Worm (Caenorhabditis elegans): ENCODE measurements around the gene pqn-41.

pqn-41 gene

DNA sequence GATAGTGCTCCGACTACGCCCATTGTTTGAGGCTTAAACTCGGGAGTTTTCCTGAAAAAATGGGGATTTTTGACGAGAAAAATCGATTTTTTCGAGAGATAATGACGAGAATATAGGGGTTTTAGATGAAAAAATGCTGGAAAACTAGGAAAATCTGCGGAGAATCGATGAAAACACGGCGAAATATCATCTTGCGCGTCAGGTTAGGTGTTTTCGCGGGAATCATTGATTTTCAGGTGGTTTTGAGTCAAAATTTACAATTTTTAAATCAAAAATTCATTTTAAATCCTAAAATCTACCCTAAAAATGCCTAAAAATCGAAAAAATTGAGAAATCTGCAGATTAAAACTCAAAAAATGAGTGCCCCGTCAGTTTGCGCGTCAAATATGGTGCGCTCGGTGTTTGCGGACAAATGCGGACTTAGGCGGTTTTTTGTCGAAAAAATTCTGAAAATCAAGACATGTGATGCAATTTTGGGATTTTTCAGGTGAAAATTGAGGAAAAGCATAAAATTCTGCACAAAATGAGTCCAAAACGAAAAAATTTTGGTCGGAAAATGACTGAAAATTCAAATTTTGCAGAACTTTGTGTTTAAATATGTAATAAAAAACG lies 56.2 kb downstream of the pqn-41 start, which contains the start of gene mboa-6:
Gene mboa-6 (minus strand): TSS at position 51 of the 612 bp plus-strand sequence.
- TF ChIP-seq aly-1 (tag; optimal IDR thresholded peaks at IDR 0.05) (no peak), sea-1 (GFP tag; conservative IDR thresholded peaks at IDR 0.05) (no peak), pes-1 (GFP tag; IDR thresholded peaks at IDR 0.05) (no peak), F13C5.2 (tag; optimal IDR thresholded peaks at IDR 0.05) (peak; percentile 10), tra-4 (tag; optimal IDR thresholded peaks at IDR 0.05) (no peak), B0310.2 (tag; optimal IDR thresholded peaks at IDR 0.05) (no peak), ama-1 (optimal IDR thresholded peaks at IDR 0.05) (no peak), tbx-11 (GFP tag; IDR thresholded peaks at IDR 0.05) (no peak)

DNA sequence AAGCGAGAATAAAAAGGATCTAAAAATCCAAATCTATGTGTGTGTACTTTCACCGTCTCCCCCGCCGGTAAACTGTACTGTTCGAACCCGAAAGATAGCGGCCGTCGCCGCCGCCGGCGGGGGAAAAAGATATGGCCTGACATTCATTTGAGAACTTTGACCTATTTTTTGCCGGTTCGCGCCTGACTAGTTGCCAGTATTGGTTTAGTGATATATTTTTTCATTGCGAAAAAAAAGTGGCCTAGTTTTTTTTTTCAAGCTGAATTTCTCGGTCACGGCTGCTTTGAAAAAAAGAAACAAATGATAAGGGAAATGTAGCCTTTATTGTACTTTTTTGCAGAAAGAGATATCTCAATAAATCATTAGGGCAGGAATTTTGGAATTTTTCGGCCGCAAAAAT lies 56.8 kb downstream of the pqn-41 start:
- TF ChIP-seq ceh-13 (GFP tag; optimal IDR thresholded peaks at IDR 0.05), result no peak
- no peak for TF ChIP-seq ama-1 (optimal IDR thresholded peaks at IDR 0.05)
- no peak for TF ChIP-seq flt-1 (GFP tag; IDR thresholded peaks at IDR 0.05)
- TF ChIP-seq hmg-4 (GFP tag; optimal IDR thresholded peaks at IDR 0.05), result no peak
- no peak for TF ChIP-seq F13C5.2 (tag; optimal IDR thresholded peaks at IDR 0.05)
- TF ChIP-seq aly-1 (tag; optimal IDR thresholded peaks at IDR 0.05), result no peak
- TF ChIP-seq hnd-1 (tag; optimal IDR thresholded peaks at IDR 0.05), result no peak
- no peak for TF ChIP-seq ets-7 (tag; optimal IDR thresholded peaks at IDR 0.05)
- TF ChIP-seq sea-1 (GFP tag; conservative IDR thresholded peaks at IDR 0.05), result no peak
- no peak for TF ChIP-seq tbx-37 (GFP tag; conservative IDR thresholded peaks at IDR 0.05)
- no peak for TF ChIP-seq scrt-1 (GFP tag; IDR thresholded peaks at IDR 0.05)
- no peak for TF ChIP-seq hmbx-1 (tag; optimal IDR thresholded peaks at IDR 0.05)
- no peak for TF ChIP-seq B0310.2 (tag; optimal IDR thresholded peaks at IDR 0.05)

DNA sequence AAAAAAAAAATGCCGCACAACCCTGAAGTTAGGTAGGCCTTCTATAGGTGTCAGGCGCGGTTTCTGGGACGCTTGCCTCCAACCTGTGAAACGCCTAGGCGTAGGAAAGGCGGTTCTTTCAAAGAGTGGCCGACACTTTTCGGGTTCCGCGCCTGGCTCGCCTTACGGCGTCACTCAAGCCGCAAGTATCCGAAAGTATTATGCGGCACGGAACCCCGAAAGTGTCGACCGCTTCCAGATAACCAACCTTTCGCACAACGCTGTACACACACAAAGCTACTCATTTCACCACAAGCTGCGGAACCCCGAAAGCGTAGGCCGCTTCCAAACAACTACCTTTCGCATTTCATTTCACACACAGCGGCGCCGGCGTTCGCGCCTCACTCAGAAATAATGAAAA lies 57.4 kb downstream of the pqn-41 start:
- no peak for TF ChIP-seq sea-1 (GFP tag; conservative IDR thresholded peaks at IDR 0.05)
- no peak for TF ChIP-seq ceh-36 (tag; optimal IDR thresholded peaks at IDR 0.05)
- no peak for TF ChIP-seq F13C5.2 (tag; optimal IDR thresholded peaks at IDR 0.05)
- no peak for TF ChIP-seq hmbx-1 (tag; optimal IDR thresholded peaks at IDR 0.05)
- no peak for TF ChIP-seq aly-1 (tag; optimal IDR thresholded peaks at IDR 0.05)
- TF ChIP-seq B0310.2 (tag; optimal IDR thresholded peaks at IDR 0.05), result no peak
- TF ChIP-seq hmg-4 (GFP tag; optimal IDR thresholded peaks at IDR 0.05), result no peak
- no peak for TF ChIP-seq ceh-13 (GFP tag; optimal IDR thresholded peaks at IDR 0.05)
- no peak for TF ChIP-seq ama-1 (optimal IDR thresholded peaks at IDR 0.05)
- TF ChIP-seq scrt-1 (GFP tag; IDR thresholded peaks at IDR 0.05), result no peak
- no peak for TF ChIP-seq tbx-37 (GFP tag; conservative IDR thresholded peaks at IDR 0.05)
- TF ChIP-seq pes-1 (GFP tag; IDR thresholded peaks at IDR 0.05), result no peak
- no peak for TF ChIP-seq tbx-11 (GFP tag; IDR thresholded peaks at IDR 0.05)
- no peak for TF ChIP-seq tra-4 (tag; optimal IDR thresholded peaks at IDR 0.05)
- no peak for TF ChIP-seq hnd-1 (tag; optimal IDR thresholded peaks at IDR 0.05)
- TF ChIP-seq flt-1 (GFP tag; IDR thresholded peaks at IDR 0.05), result no peak
- no peak for TF ChIP-seq ets-7 (tag; optimal IDR thresholded peaks at IDR 0.05)

DNA sequence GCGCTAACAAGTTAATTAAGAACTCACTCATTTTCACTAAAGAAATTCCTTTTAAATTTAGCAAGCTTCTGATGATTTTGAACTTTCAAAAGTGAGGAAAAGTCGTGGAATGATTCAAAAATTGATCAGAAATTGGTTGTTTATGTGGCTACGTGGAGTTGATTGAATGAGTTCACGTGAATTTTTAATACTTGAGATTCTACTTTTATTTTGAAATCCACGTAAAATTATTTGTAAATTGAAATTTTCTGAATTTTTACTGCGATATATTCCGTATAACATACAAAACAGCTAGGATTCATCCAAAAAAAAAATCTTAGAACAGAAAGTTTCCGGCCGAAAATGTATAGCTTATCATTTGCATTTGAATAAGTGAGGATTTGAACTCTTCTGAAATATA lies 64.0 kb downstream of the pqn-41 start, which contains the start of gene moa-1:
Gene moa-1 (minus strand): TSS at position 101 of the 400 bp plus-strand sequence.
- TF ChIP-seq ets-7 (tag; optimal IDR thresholded peaks at IDR 0.05), result no peak
- TF ChIP-seq tbx-11 (GFP tag; IDR thresholded peaks at IDR 0.05), result no peak
- no peak for TF ChIP-seq ama-1 (optimal IDR thresholded peaks at IDR 0.05)
- no peak for TF ChIP-seq flt-1 (GFP tag; IDR thresholded peaks at IDR 0.05)
- TF ChIP-seq hmbx-1 (tag; optimal IDR thresholded peaks at IDR 0.05), result no peak
- TF ChIP-seq pes-1 (GFP tag; IDR thresholded peaks at IDR 0.05), result no peak
- no peak for TF ChIP-seq hmg-4 (GFP tag; optimal IDR thresholded peaks at IDR 0.05)
- no peak for TF ChIP-seq F13C5.2 (tag; optimal IDR thresholded peaks at IDR 0.05)
- no peak for TF ChIP-seq tbx-37 (GFP tag; conservative IDR thresholded peaks at IDR 0.05)
- TF ChIP-seq aly-1 (tag; optimal IDR thresholded peaks at IDR 0.05), result no peak
- no peak for TF ChIP-seq sea-1 (GFP tag; conservative IDR thresholded peaks at IDR 0.05)
- TF ChIP-seq ceh-13 (GFP tag; optimal IDR thresholded peaks at IDR 0.05), result no peak

DNA sequence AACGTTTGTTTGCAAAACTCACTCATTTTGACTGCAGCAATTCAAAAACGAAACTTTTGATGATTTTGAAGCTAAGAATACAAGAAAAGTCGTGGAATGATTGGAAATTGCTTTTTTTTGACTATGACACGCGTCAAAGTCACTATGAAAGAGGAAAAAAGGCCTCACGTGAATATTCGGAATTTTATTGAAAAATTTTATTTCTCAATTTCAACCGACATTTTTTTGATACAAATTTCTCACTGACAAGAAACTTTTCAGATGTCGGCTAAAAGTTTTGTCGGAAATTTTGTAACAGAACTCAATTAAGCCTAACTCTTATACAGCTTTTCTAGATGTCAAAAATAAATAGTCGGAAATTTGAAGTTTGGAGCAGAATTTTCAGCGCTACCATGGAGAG lies 64.7 kb downstream of the pqn-41 start, which contains the start of gene R155.5:
Gene R155.5 (minus strand): TSS at position 101 of the 400 bp plus-strand sequence.
- no peak for TF ChIP-seq B0310.2 (tag; optimal IDR thresholded peaks at IDR 0.05)
- no peak for TF ChIP-seq hnd-1 (tag; optimal IDR thresholded peaks at IDR 0.05)
- TF ChIP-seq flt-1 (GFP tag; IDR thresholded peaks at IDR 0.05), result no peak
- TF ChIP-seq ceh-13 (GFP tag; optimal IDR thresholded peaks at IDR 0.05), result no peak
- TF ChIP-seq hmg-4 (GFP tag; optimal IDR thresholded peaks at IDR 0.05), result no peak
- TF ChIP-seq aly-1 (tag; optimal IDR thresholded peaks at IDR 0.05), result no peak
- TF ChIP-seq ceh-36 (tag; optimal IDR thresholded peaks at IDR 0.05), result no peak

DNA sequence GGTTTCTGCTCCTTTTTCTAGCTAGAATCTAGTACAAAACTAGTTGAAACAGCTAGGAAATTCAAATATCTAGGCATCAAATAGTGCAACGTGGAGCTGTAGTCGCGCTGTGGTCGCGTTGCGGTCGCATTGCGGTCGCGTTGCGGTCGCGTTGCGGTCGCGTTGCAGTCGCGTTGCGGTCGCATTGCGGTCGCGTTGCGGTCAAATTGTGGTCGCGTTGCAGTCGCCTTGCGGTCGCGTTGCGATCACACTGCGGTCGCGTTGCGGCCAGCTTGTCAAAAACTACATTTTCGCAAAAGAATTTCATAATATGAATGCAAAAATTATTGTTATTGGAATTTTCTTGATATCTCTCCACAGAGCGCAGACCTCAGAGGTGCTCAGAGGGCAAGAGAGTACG lies 70.2 kb downstream of the pqn-41 start:
- TF ChIP-seq pes-1 (GFP tag; IDR thresholded peaks at IDR 0.05), result no peak
- no peak for TF ChIP-seq F13C5.2 (tag; optimal IDR thresholded peaks at IDR 0.05)
- TF ChIP-seq scrt-1 (GFP tag; IDR thresholded peaks at IDR 0.05), result no peak
- TF ChIP-seq flt-1 (GFP tag; IDR thresholded peaks at IDR 0.05), result no peak
- no peak for TF ChIP-seq hmg-4 (GFP tag; optimal IDR thresholded peaks at IDR 0.05)
- TF ChIP-seq ama-1 (optimal IDR thresholded peaks at IDR 0.05), result no peak
- TF ChIP-seq ceh-36 (tag; optimal IDR thresholded peaks at IDR 0.05), result no peak
- TF ChIP-seq aly-1 (tag; optimal IDR thresholded peaks at IDR 0.05), result no peak
- TF ChIP-seq B0310.2 (tag; optimal IDR thresholded peaks at IDR 0.05), result no peak
- no peak for TF ChIP-seq tbx-37 (GFP tag; conservative IDR thresholded peaks at IDR 0.05)
- no peak for TF ChIP-seq ets-7 (tag; optimal IDR thresholded peaks at IDR 0.05)
- TF ChIP-seq hnd-1 (tag; optimal IDR thresholded peaks at IDR 0.05), result no peak
- TF ChIP-seq hmbx-1 (tag; optimal IDR thresholded peaks at IDR 0.05), result no peak
- TF ChIP-seq tbx-11 (GFP tag; IDR thresholded peaks at IDR 0.05), result no peak
- no peak for TF ChIP-seq tra-4 (tag; optimal IDR thresholded peaks at IDR 0.05)

DNA sequence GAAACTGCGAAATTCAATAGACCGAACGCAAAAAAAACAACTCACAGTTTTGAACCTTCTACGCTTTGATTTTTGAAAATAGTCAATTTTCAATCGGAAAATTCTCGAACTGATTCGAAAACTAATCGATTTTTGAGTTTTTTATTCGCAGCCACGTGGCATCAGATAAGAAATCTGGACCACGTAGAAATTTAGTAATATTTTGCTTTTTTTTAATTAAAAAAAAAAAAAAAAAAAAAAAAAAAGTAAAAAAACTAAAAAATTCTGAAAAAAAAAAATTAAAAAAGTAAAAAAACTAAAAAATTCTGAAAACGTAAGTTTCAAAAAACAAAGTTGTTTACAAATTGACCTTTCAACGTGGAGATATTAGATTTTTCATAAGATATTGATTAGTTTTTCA lies 70.9 kb downstream of the pqn-41 start, which contains the start of gene R155.3:
Gene R155.3 (minus strand): TSS at position 101 of the 400 bp plus-strand sequence.
- TF ChIP-seq aly-1 (tag; optimal IDR thresholded peaks at IDR 0.05) (no peak), ets-7 (tag; optimal IDR thresholded peaks at IDR 0.05) (no peak), ceh-13 (GFP tag; optimal IDR thresholded peaks at IDR 0.05) (no peak), tbx-37 (GFP tag; conservative IDR thresholded peaks at IDR 0.05) (no peak), B0310.2 (tag; optimal IDR thresholded peaks at IDR 0.05) (no peak), scrt-1 (GFP tag; IDR thresholded peaks at IDR 0.05) (no peak), F13C5.2 (tag; optimal IDR thresholded peaks at IDR 0.05) (no peak), pes-1 (GFP tag; IDR thresholded peaks at IDR 0.05) (no peak)
